Worm (Caenorhabditis elegans) whole organism, L2 larva: ENCODE measurements around the gene B0432.9.

Experiments used
- C34F6.9 ChIP-seq: fragments of 150-350 bp; optimal IDR thresholded peaks from 2 replicates; lab custom pipeline; 2014; ENCODE audit warnings: missing biosample characterization, missing genetic modification characterization
- F13H6.1 ChIP-seq: sonication (generic microtip); optimal IDR thresholded peaks from 2 replicates; lab custom pipeline; 2016; ENCODE audit warnings: missing genetic modification characterization, missing compliant biosample characterization
- R02D3.7 ChIP-seq: fragments of 150-350 bp; optimal IDR thresholded peaks from 2 replicates; lab custom pipeline; 2014; ENCODE audit warnings: missing biosample characterization, missing genetic modification characterization
- Y55F3AM.14 ChIP-seq: fragments of 200-800 bp; sonication (Bioruptor generic); optimal IDR thresholded peaks from 2 replicates; lab custom pipeline; 2018; ENCODE audit warnings: mild to moderate bottlenecking, missing genetic modification characterization, missing compliant biosample characterization
- alr-1 ChIP-seq: fragments of 150-350 bp; optimal IDR thresholded peaks from 2 replicates; lab custom pipeline; 2014; ENCODE audit warnings: missing biosample characterization, missing genetic modification characterization
- ama-1 ChIP-seq: fragments of 150-350 bp; optimal IDR thresholded peaks from 2 replicates; lab custom pipeline; 2018; ENCODE audit warnings: inconsistent platforms
- ceh-16 ChIP-seq: fragments of 150-350 bp; optimal IDR thresholded peaks from 2 replicates; lab custom pipeline; 2014; ENCODE audit warnings: missing biosample characterization, missing genetic modification characterization
- ceh-82 ChIP-seq: fragments of 150-350 bp; optimal IDR thresholded peaks from 2 replicates; lab custom pipeline; 2014; ENCODE audit warnings: missing biosample characterization, missing genetic modification characterization
- crh-2 ChIP-seq: sonication (generic microtip); optimal IDR thresholded peaks from 2 replicates; lab custom pipeline; 2017; ENCODE audit warnings: missing biosample characterization, missing genetic modification characterization
- dmd-4 ChIP-seq: sonication (generic microtip); optimal IDR thresholded peaks from 2 replicates; lab custom pipeline; 2017; ENCODE audit warnings: missing biosample characterization, missing genetic modification characterization
- egl-27 ChIP-seq: sonication (generic microtip); optimal IDR thresholded peaks from 3 replicates; lab custom pipeline; 2017; ENCODE audit warnings: missing biosample characterization, missing genetic modification reagents, missing genetic modification characterization
- fos-1 ChIP-seq: fragments of 150-350 bp; optimal IDR thresholded peaks from 2 replicates; lab custom pipeline; 2014; ENCODE audit warnings: missing biosample characterization, missing genetic modification characterization
- gmeb-1 ChIP-seq: fragments of 150-350 bp; optimal IDR thresholded peaks from 2 replicates; lab custom pipeline; 2014; ENCODE audit warnings: missing biosample characterization, missing genetic modification characterization
- lin-11 ChIP-seq: fragments of 150-350 bp; sonication (generic microtip); optimal IDR thresholded peaks from 2 replicates; lab custom pipeline; 2014; ENCODE audit warnings: missing biosample characterization, missing genetic modification characterization, inconsistent platforms, mixed read lengths
- lin-13 ChIP-seq: fragments of 150-350 bp; optimal IDR thresholded peaks from 2 replicates; lab custom pipeline; 2014; ENCODE audit warnings: missing biosample characterization, missing genetic modification reagents, missing genetic modification characterization
- lsy-2 ChIP-seq, 2 experiments: fragments of 150-350 bp in 1 of 2; sonication (generic microtip) in 1 of 2; optimal IDR thresholded peaks; 2 replicates each; lab custom pipeline; 2014 to 2017; ENCODE audit warnings: missing biosample characterization in 2 of 2, missing genetic modification characterization in 2 of 2
- mab-5 ChIP-seq: fragments of 150-350 bp; optimal IDR thresholded peaks from 2 replicates; lab custom pipeline; 2014; ENCODE audit warnings: missing biosample characterization, missing genetic modification characterization
- mbf-1 ChIP-seq: sonication (generic microtip); optimal IDR thresholded peaks from 2 replicates; lab custom pipeline; 2017; ENCODE audit warnings: missing biosample characterization, missing genetic modification characterization
- mdl-1 ChIP-seq, 2 experiments: fragments of 150-350 bp in 1 of 2; sonication (generic microtip) in 1 of 2; optimal IDR thresholded peaks; 2 replicates each; lab custom pipeline; 2017; ENCODE audit warnings: missing biosample characterization in 2 of 2, missing genetic modification characterization in 2 of 2
- nhr-12 ChIP-seq: fragments of 150-350 bp; optimal IDR thresholded peaks from 2 replicates; lab custom pipeline; 2014; ENCODE audit warnings: missing biosample characterization, missing genetic modification characterization
- nhr-129 ChIP-seq: fragments of 150-350 bp; optimal IDR thresholded peaks from 2 replicates; lab custom pipeline; 2014; ENCODE audit warnings: missing biosample characterization, missing genetic modification characterization
- nhr-21 ChIP-seq: fragments of 150-350 bp; optimal IDR thresholded peaks from 2 replicates; lab custom pipeline; 2014; ENCODE audit warnings: missing biosample characterization, missing genetic modification characterization
- nhr-23 ChIP-seq: fragments of 150-350 bp; optimal IDR thresholded peaks from 2 replicates; lab custom pipeline; 2014; ENCODE audit warnings: missing biosample characterization, missing genetic modification reagents, missing genetic modification characterization
- nhr-237 ChIP-seq: fragments of 150-350 bp; optimal IDR thresholded peaks from 2 replicates; lab custom pipeline; 2014; ENCODE audit warnings: missing biosample characterization, missing genetic modification characterization
- nhr-25 ChIP-seq: fragments of 150-350 bp; sonication (generic microtip); optimal IDR thresholded peaks from 3 replicates; lab custom pipeline; 2014; ENCODE audit warnings: missing biosample characterization, missing genetic modification characterization
- nhr-6 ChIP-seq: fragments of 150-350 bp; optimal IDR thresholded peaks from 2 replicates; lab custom pipeline; 2014; ENCODE audit warnings: missing biosample characterization, missing genetic modification characterization
- nhr-77 ChIP-seq: fragments of 150-350 bp; optimal IDR thresholded peaks from 2 replicates; lab custom pipeline; 2014; ENCODE audit warnings: missing biosample characterization, missing genetic modification characterization
- sem-4 ChIP-seq: fragments of 150-350 bp; optimal IDR thresholded peaks from 2 replicates; lab custom pipeline; 2014; ENCODE audit warnings: missing biosample characterization, missing genetic modification reagents, missing genetic modification characterization
- skn-1 ChIP-seq: sonication (generic microtip); optimal IDR thresholded peaks from 2 replicates; lab custom pipeline; 2017; ENCODE audit warnings: missing biosample characterization, missing genetic modification characterization
- sma-3 ChIP-seq: sonication (generic microtip); optimal IDR thresholded peaks from 2 replicates; lab custom pipeline; 2016; ENCODE audit warnings: missing genetic modification reagents, missing genetic modification characterization, missing compliant biosample characterization
- sma-9 ChIP-seq, 2 experiments: fragments of 150-350 bp in 1 of 2; sonication (generic microtip) in 1 of 2; optimal IDR thresholded peaks; 2 replicates each; lab custom pipeline; 2014 to 2016; ENCODE audit warnings: missing genetic modification characterization in 2 of 2, mild to moderate bottlenecking in 1 of 2, missing biosample characterization in 1 of 2, missing compliant biosample characterization in 1 of 2, missing genetic modification reagents in 1 of 2, moderate library complexity in 1 of 2
- snpc-4 ChIP-seq: fragments of 150-350 bp; optimal IDR thresholded peaks from 2 replicates; lab custom pipeline; 2014; ENCODE audit warnings: missing biosample characterization, missing genetic modification characterization
- unc-39 ChIP-seq: fragments of 150-350 bp; optimal IDR thresholded peaks from 2 replicates; lab custom pipeline; 2014; ENCODE audit warnings: missing biosample characterization, missing genetic modification characterization
- unc-55 ChIP-seq: fragments of 150-350 bp; sonication (generic microtip); optimal IDR thresholded peaks from 3 replicates; lab custom pipeline; 2014; ENCODE audit warnings: missing biosample characterization, missing genetic modification reagents, missing genetic modification characterization
- zag-1 ChIP-seq: fragments of 150-350 bp; optimal IDR thresholded peaks from 2 replicates; lab custom pipeline; 2014; ENCODE audit warnings: missing biosample characterization, missing genetic modification characterization
- ztf-1 ChIP-seq: fragments of 200-800 bp; sonication (Bioruptor generic); conservative IDR thresholded peaks from 2 replicates; pipeline ENCODE4 v1.3.6; 2022; ENCODE audit warnings: missing genetic modification characterization, missing compliant biosample characterization
- ztf-11 ChIP-seq: sonication (generic microtip); optimal IDR thresholded peaks from 2 replicates; lab custom pipeline; 2017; ENCODE audit warnings: missing biosample characterization, missing genetic modification characterization

B0432.9 gene

DNA sequence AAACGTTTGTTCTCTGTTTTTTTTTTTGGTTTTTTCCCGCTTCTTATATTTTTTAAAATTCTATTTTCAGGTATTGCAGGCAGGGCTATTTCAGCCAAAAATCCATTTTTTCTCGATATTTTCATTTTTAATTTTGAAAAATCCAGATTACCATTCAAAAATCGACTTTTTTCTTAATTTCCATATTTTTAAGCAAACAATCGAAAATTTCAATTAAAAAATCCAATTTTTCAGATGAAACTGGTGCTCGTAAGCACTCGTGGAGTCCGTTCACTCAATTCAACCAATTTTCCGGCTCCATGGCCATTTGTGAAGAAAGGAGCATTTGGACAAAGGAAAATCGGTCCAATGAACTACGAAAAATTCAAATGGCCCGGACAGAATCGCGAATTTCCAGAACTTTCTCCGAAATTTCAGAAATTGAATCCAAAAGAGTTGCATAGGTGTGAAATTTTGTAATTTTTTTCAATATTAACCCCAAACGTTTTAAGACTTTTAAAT is 5.3 kb upstream of the B0432.9 start, which contains the start of gene mrpl-41:
mrpl-41 (plus strand) TSS at position 235 of the 501 bp plus-strand sequence.
- no peak for TF ChIP-seq F13H6.1 (tag; lab: Kevin White, UChicago)
- TF ChIP-seq dmd-4 (tag; lab: Kevin White, UChicago): no peak
- TF ChIP-seq fos-1 (tag; lab: Kevin White, UChicago): no peak
- TF ChIP-seq Y55F3AM.14 (GFP tag; lab: Kevin White, UChicago): peak; percentile 12
- TF ChIP-seq nhr-12: no peak
- no peak for TF ChIP-seq lin-13 (GFP tag; lab: Kevin White, UChicago)
- TF ChIP-seq mdl-1 (tag; optimal IDR thresholded peaks at IDR 0.05; lab: Kevin White, UChicago): no peak

DNA sequence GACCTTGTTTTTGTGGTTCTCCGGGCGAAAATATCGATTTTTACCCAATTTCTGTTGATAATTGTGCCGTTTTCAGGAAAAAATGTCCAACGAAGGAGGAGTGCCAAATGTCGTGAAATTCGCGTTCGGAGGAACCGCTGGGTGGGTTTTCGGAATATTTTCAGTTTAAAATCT is 2.9 kb upstream of the B0432.9 start, which contains the start of gene misc-1:
misc-1 (plus strand) TSS at position 75 of the 174 bp plus-strand sequence.
- TF ChIP-seq mbf-1 (tag; lab: Kevin White, UChicago) (no peak), nhr-25 (tag; lab: Kevin White, UChicago) (no peak), ztf-11 (no peak), nhr-23 (no peak), F13H6.1 (tag; lab: Kevin White, UChicago) (no peak), Y55F3AM.14 (GFP tag; lab: Kevin White, UChicago) (no peak)

DNA sequence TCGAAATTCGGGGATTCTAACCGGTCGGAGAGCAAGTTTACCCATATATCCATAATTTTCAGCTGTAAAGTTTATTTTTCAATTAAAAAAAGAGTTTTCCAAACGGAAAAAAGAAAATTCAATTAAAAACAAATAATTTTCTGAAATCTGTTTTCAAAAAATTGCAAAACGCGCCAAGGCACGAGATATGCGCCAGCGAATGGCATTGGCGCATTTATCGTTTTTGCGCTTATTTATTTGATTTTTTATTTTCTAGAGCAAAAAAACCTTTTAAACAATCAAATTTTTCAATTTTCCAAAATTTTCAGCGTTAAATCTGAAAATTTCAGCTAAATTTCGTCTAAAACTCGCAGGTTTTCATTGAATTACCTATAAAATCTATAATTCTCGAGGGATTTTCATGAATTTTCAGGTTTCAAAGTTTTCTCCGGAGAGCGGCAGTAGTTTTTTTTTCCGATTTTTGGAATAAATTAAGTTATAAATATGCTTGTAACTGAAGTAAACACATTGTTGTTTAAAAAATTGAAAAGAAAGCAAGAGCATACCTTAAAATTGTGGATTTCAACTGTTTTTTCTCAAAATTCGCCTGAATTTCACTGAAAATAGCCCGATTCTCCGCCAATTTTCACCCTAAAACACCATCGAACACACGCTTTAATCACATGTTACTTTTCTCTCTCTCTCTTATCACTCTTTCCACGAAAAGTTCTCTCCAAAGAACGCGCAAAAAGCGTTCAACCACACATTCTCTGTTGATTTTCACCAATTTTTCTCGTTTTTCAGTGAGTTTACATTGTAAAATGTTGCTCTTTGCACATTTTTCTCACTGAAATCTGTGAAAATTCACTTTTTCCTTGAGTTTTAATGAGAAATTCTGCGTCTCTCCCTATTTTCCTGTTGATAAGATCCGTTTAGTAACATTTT is 2.4 kb upstream of the B0432.9 start, which contains the start of gene B0432.10:
B0432.10 (minus strand) TSS at position 649 of the 924 bp plus-strand sequence.
- TF ChIP-seq ztf-11 (no peak), lin-13 (GFP tag; lab: Kevin White, UChicago) (peak; percentile 87), zag-1 (tag; lab: Kevin White, UChicago) (peak; percentile 17), R02D3.7 (tag; lab: Kevin White, UChicago) (peak; percentile 8), nhr-237 (tag; lab: Kevin White, UChicago) (peak; percentile 40), F13H6.1 (tag; lab: Kevin White, UChicago) (peak; percentile 74), ceh-82 (tag; lab: Kevin White, UChicago) (no peak), nhr-129 (tag; lab: Kevin White, UChicago) (peak; percentile 58), Y55F3AM.14 (GFP tag; lab: Kevin White, UChicago) (no peak), unc-39 (tag; lab: Kevin White, UChicago) (no peak), lsy-2 (tag; optimal IDR thresholded peaks at IDR 0.05; lab: Kevin White, UChicago) (peak; percentile 81 to 92), unc-55 (GFP tag; lab: Kevin White, UChicago) (peak; percentile 96), nhr-12 (no peak), dmd-4 (tag; lab: Kevin White, UChicago) (no peak), nhr-21 (peak; percentile 63), nhr-23 (no peak), mab-5 (tag; lab: Kevin White, UChicago) (peak; percentile 71), nhr-25 (tag; lab: Kevin White, UChicago) (peak; percentile 82), nhr-77 (tag; lab: Kevin White, UChicago) (peak; percentile 37), ztf-1 (GFP tag; lab: Robert Waterston, UW) (no peak), gmeb-1 (tag; lab: Kevin White, UChicago) (peak; percentile 97), sma-3 (GFP tag; lab: Kevin White, UChicago) (peak; percentile 74), ceh-16 (tag; lab: Kevin White, UChicago) (peak; percentile 19), lin-11 (tag; lab: Kevin White, UChicago) (peak; percentile 63), nhr-6 (peak; percentile 78), snpc-4 (tag; lab: Kevin White, UChicago) (peak; percentile 60), ama-1 (lab: Kevin White, UChicago) (no peak), sem-4 (peak; percentile 77), skn-1 (tag; lab: Kevin White, UChicago) (no peak), alr-1 (tag; lab: Kevin White, UChicago) (no peak), egl-27 (tag; lab: Kevin White, UChicago) (peak; percentile 81), C34F6.9 (tag; lab: Kevin White, UChicago) (peak; percentile 96), mdl-1 (tag; optimal IDR thresholded peaks at IDR 0.05; lab: Kevin White, UChicago) (peak in 1 of 2 experiments; percentile 4), fos-1 (tag; lab: Kevin White, UChicago) (peak; percentile 47), crh-2 (tag; lab: Kevin White, UChicago) (peak; percentile 81), sma-9 (GFP tag; optimal IDR thresholded peaks at IDR 0.05; lab: Kevin White, UChicago) (peak; percentile 75), sma-9 (tag; optimal IDR thresholded peaks at IDR 0.05; lab: Kevin White, UChicago) (no peak)
